Fruit fly (Drosophila melanogaster) whole organism, embryonic: ENCODE data around the gene Naa20A.
A peak's percentile ranks its signal among the peaks of the same experiment; 100 is the strongest.

Experiments used
- CG10565 ChIP-seq: fragments of 200-800 bp; sonication (Bioruptor generic); optimal IDR thresholded peaks from 3 replicates; lab custom pipeline; 2016; ENCODE audit warnings: missing biosample characterization, mild to moderate bottlenecking, missing genetic modification characterization
- CG11560 ChIP-seq: fragments of 200-800 bp; sonication (Bioruptor generic); IDR thresholded peaks from 3 replicates; pipeline ENCODE4 v1.3.6; 2022; ENCODE audit warnings: missing biosample characterization, missing genetic modification characterization
- CG11723 ChIP-seq: fragments of 200-800 bp; sonication (Bioruptor generic); optimal IDR thresholded peaks from 2 replicates; lab custom pipeline; 2017; ENCODE audit warnings: missing biosample characterization, mild to moderate bottlenecking, missing genetic modification characterization
- CG1233 ChIP-seq: fragments of 200-800 bp; sonication (Bioruptor generic); optimal IDR thresholded peaks from 4 replicates; lab custom pipeline; 2018; ENCODE audit warnings: missing biosample characterization, mild to moderate bottlenecking, missing genetic modification characterization
- CG13775 ChIP-seq: fragments of 200-800 bp; sonication (Bioruptor generic); optimal IDR thresholded peaks from 3 replicates; lab custom pipeline; 2017; ENCODE audit warnings: missing biosample characterization, mild to moderate bottlenecking, missing genetic modification characterization
- CG14050 ChIP-seq: fragments of 200-800 bp; sonication (Bioruptor generic); IDR thresholded peaks from 3 replicates; pipeline ENCODE4 v1.3.6; 2022; ENCODE audit warnings: missing biosample characterization, missing genetic modification characterization
- CG15011 ChIP-seq: fragments of 200-800 bp; sonication (Bioruptor generic); optimal IDR thresholded peaks from 3 replicates; lab custom pipeline; 2018; ENCODE audit warnings: missing biosample characterization, mild to moderate bottlenecking, missing genetic modification characterization
- CG18476 ChIP-seq: fragments of 200-800 bp; sonication (Bioruptor generic); optimal IDR thresholded peaks from 2 replicates; lab custom pipeline; 2016; ENCODE audit warnings: missing biosample characterization, mild to moderate bottlenecking, missing genetic modification characterization
- CG31224 ChIP-seq: fragments of 200-800 bp; sonication (Bioruptor generic); IDR thresholded peaks from 2 replicates; pipeline ENCODE4 v1.3.6; 2022; ENCODE audit warnings: missing biosample characterization, missing genetic modification characterization
- CG31388 ChIP-seq: fragments of 200-800 bp; sonication (Bioruptor generic); optimal IDR thresholded peaks from 2 replicates; lab custom pipeline; 2016; ENCODE audit warnings: missing biosample characterization, missing genetic modification characterization
- CG32767 ChIP-seq: fragments of 200-800 bp; sonication (Bioruptor generic); IDR thresholded peaks from 2 replicates; pipeline ENCODE4 v1.3.6; 2022; ENCODE audit warnings: missing biosample characterization, missing genetic modification characterization
- CG34422 ChIP-seq: fragments of 200-800 bp; sonication (Bioruptor generic); IDR thresholded peaks from 3 replicates; pipeline ENCODE4 v1.3.6; 2022; ENCODE audit warnings: missing biosample characterization, missing genetic modification characterization
- CG4404 ChIP-seq: fragments of 200-800 bp; sonication (Bioruptor generic); IDR thresholded peaks from 2 replicates; pipeline ENCODE4 v1.3.6; 2022; ENCODE audit warnings: missing biosample characterization, missing genetic modification characterization
- CG6765 ChIP-seq: fragments of 200-800 bp; sonication (Bioruptor generic); optimal IDR thresholded peaks from 3 replicates; lab custom pipeline; 2017; ENCODE audit warnings: missing biosample characterization, mild to moderate bottlenecking, missing genetic modification characterization
- CG9817 ChIP-seq: fragments of 200-800 bp; sonication (Bioruptor generic); optimal IDR thresholded peaks from 2 replicates; lab custom pipeline; 2018; ENCODE audit warnings: missing biosample characterization, mild to moderate bottlenecking, missing genetic modification characterization, moderate library complexity
- CG9876 ChIP-seq: fragments of 200-800 bp; sonication (Bioruptor generic); optimal IDR thresholded peaks from 2 replicates; lab custom pipeline; 2016; ENCODE audit warnings: missing biosample characterization, missing genetic modification characterization
- CoRest ChIP-seq: fragments of 200-800 bp; sonication (Bioruptor generic); optimal IDR thresholded peaks from 3 replicates; lab custom pipeline; 2018; ENCODE audit warnings: missing biosample characterization, mild to moderate bottlenecking, missing genetic modification characterization, moderate library complexity
- Dad ChIP-seq: fragments of 200-800 bp; sonication (Bioruptor generic); optimal IDR thresholded peaks from 3 replicates; lab custom pipeline; 2016; ENCODE audit warnings: missing biosample characterization, missing genetic modification characterization
- Doc2 ChIP-seq: fragments of 200-800 bp; sonication (Bioruptor generic); IDR thresholded peaks from 2 replicates; pipeline ENCODE4 v1.3.6; 2022; ENCODE audit warnings: missing biosample characterization, missing genetic modification characterization
- Dp ChIP-seq: fragments of 200-800 bp; sonication (Bioruptor generic); optimal IDR thresholded peaks from 2 replicates; lab custom pipeline; 2018; ENCODE audit warnings: missing biosample characterization, mild to moderate bottlenecking, missing genetic modification characterization, moderate library complexity
- E2f2 ChIP-seq: fragments of 200-800 bp; sonication (Bioruptor generic); IDR thresholded peaks from 2 replicates; pipeline ENCODE4 v1.3.6; 2022; ENCODE audit warnings: missing biosample characterization, missing genetic modification characterization
- Hmr ChIP-seq: fragments of 200-800 bp; sonication (Bioruptor generic); optimal IDR thresholded peaks from 3 replicates; lab custom pipeline; 2017; ENCODE audit warnings: mild to moderate bottlenecking, missing biosample characterization, missing genetic modification reagents, missing genetic modification characterization
- MESR4 ChIP-seq: fragments of 200-800 bp; sonication (Bioruptor generic); optimal IDR thresholded peaks from 2 replicates; lab custom pipeline; 2018; ENCODE audit warnings: missing biosample characterization, mild to moderate bottlenecking, missing genetic modification characterization, moderate library complexity
- Med ChIP-seq: fragments of 200-800 bp; sonication (Bioruptor generic); peaks from one replicate; lab custom pipeline; 2016; ENCODE audit warnings: missing biosample characterization, missing genetic modification characterization, mild to moderate bottlenecking, inconsistent platforms, moderate library complexity
- Mes4 ChIP-seq: fragments of 200-800 bp; sonication (Bioruptor generic); optimal IDR thresholded peaks from 2 replicates; lab custom pipeline; 2016; ENCODE audit warnings: missing biosample characterization, missing genetic modification characterization
- Opbp ChIP-seq: fragments of 200-800 bp; sonication (Bioruptor generic); IDR thresholded peaks from 3 replicates; pipeline ENCODE4 v1.3.6; 2022; ENCODE audit warnings: missing biosample characterization, missing genetic modification characterization; ENCODE audit not compliant: partially characterized antibody
- Trl ChIP-seq, 3 experiments: fragments of >200 bp in 2 of 3; fragments of 200-800 bp in 1 of 3; sonication (Bioruptor generic) in 1 of 3; optimal IDR thresholded peaks; 2 replicates in 1 of 3; 3 replicates in 2 of 3; lab custom pipeline; 2016 to 2017; ENCODE audit warnings: missing biosample characterization in 1 of 3, missing genetic modification characterization in 1 of 3
- abd-A ChIP-seq: fragments of 200-800 bp; sonication (Bioruptor generic); optimal IDR thresholded peaks from 3 replicates; lab custom pipeline; 2019; ENCODE audit warnings: missing biosample characterization, mild to moderate bottlenecking, missing genetic modification characterization, moderate library complexity
- az2 ChIP-seq: fragments of 200-800 bp; sonication (Bioruptor generic); optimal IDR thresholded peaks from 3 replicates; lab custom pipeline; 2016; ENCODE audit warnings: missing biosample characterization, missing genetic modification characterization
- cg ChIP-seq: fragments of 200-800 bp; sonication (Bioruptor generic); optimal IDR thresholded peaks from 3 replicates; lab custom pipeline; 2019; ENCODE audit warnings: missing biosample characterization, mild to moderate bottlenecking, missing genetic modification characterization, moderate library complexity
- chinmo ChIP-seq: fragments of 200-800 bp; sonication (Bioruptor generic); IDR thresholded peaks from 4 replicates; pipeline ENCODE4 v1.3.6; 2022; ENCODE audit warnings: missing biosample characterization, missing genetic modification characterization; ENCODE audit not compliant: partially characterized antibody
- chm ChIP-seq: fragments of 200-800 bp; sonication (Bioruptor generic); IDR thresholded peaks from 2 replicates; pipeline ENCODE4 v1.3.6; 2022; ENCODE audit warnings: missing biosample characterization, missing genetic modification characterization
- dati ChIP-seq: fragments of 200-800 bp; sonication (Bioruptor generic); IDR thresholded peaks from 2 replicates; pipeline ENCODE4 v1.3.6; 2022; ENCODE audit warnings: missing biosample characterization, missing genetic modification characterization
- dmrt99B ChIP-seq: fragments of 200-800 bp; sonication (Bioruptor generic); optimal IDR thresholded peaks from 2 replicates; lab custom pipeline; 2018; ENCODE audit warnings: missing biosample characterization, mild to moderate bottlenecking, missing genetic modification characterization, moderate library complexity
- en ChIP-seq: fragments of 200-800 bp; sonication (Bioruptor generic); optimal IDR thresholded peaks from 2 replicates; lab custom pipeline; 2016; ENCODE audit warnings: missing biosample characterization, missing genetic modification characterization
- ewg ChIP-seq: fragments of 200-800 bp; sonication (Bioruptor generic); optimal IDR thresholded peaks from 3 replicates; lab custom pipeline; 2017; ENCODE audit warnings: mild to moderate bottlenecking, missing biosample characterization, missing genetic modification reagents, missing genetic modification characterization
- fd102C ChIP-seq: fragments of 200-800 bp; sonication (Bioruptor generic); optimal IDR thresholded peaks from 2 replicates; lab custom pipeline; 2018; ENCODE audit warnings: missing biosample characterization, mild to moderate bottlenecking, missing genetic modification characterization, moderate library complexity
- gfzf ChIP-seq: fragments of 200-800 bp; sonication (Bioruptor generic); optimal IDR thresholded peaks from 2 replicates; lab custom pipeline; 2016; ENCODE audit warnings: missing biosample characterization, mild to moderate bottlenecking, missing genetic modification characterization, moderate library complexity
- hkb ChIP-seq, 2 experiments: fragments of 200-800 bp in 1 of 2; fragments of >200 bp in 1 of 2; sonication (Bioruptor generic) in 1 of 2; IDR thresholded peaks in 1 of 2; optimal IDR thresholded peaks in 1 of 2; 2 replicates each; pipeline versions ENCODE4 v1.3.6 to Lab custom; 2017 to 2022; ENCODE audit warnings: missing biosample characterization in 1 of 2, missing genetic modification characterization in 1 of 2
- ind ChIP-seq: fragments of 200-800 bp; sonication (Bioruptor generic); optimal IDR thresholded peaks from 3 replicates; lab custom pipeline; 2016; ENCODE audit warnings: missing biosample characterization, missing genetic modification characterization
- nau ChIP-seq: fragments of 200-800 bp; sonication (Bioruptor generic); optimal IDR thresholded peaks from 3 replicates; lab custom pipeline; 2017; ENCODE audit warnings: missing biosample characterization, mild to moderate bottlenecking, missing genetic modification characterization, missing genetic modification reagents
- nerfin-2 ChIP-seq: fragments of 200-800 bp; sonication (Bioruptor generic); IDR thresholded peaks from 2 replicates; pipeline ENCODE4 v1.3.6; 2022; ENCODE audit warnings: missing biosample characterization, missing genetic modification characterization; ENCODE audit not compliant: partially characterized antibody
- oc ChIP-seq: fragments of 200-800 bp; sonication (Bioruptor generic); optimal IDR thresholded peaks from 2 replicates; lab custom pipeline; 2018; ENCODE audit warnings: missing biosample characterization, mild to moderate bottlenecking, missing genetic modification characterization, moderate library complexity
- salm ChIP-seq: fragments of 200-800 bp; sonication (Bioruptor generic); optimal IDR thresholded peaks from 2 replicates; lab custom pipeline; 2018; ENCODE audit warnings: missing biosample characterization, mild to moderate bottlenecking, missing genetic modification characterization
- sens-2 ChIP-seq: fragments of 200-800 bp; sonication (Bioruptor generic); IDR thresholded peaks from 2 replicates; pipeline ENCODE4 v1.3.6; 2022; ENCODE audit warnings: missing biosample characterization, missing genetic modification characterization
- tll ChIP-seq, 2 experiments: fragments of 200-800 bp in 1 of 2; fragments of >200 bp in 1 of 2; sonication (Bioruptor generic) in 1 of 2; optimal IDR thresholded peaks; 2 replicates each; lab custom pipeline; 2017 to 2019; ENCODE audit warnings: missing biosample characterization in 2 of 2, missing genetic modification characterization in 2 of 2, mild to moderate bottlenecking in 1 of 2, moderate library complexity in 1 of 2
- tx ChIP-seq: fragments of 200-800 bp; sonication (Bioruptor generic); optimal IDR thresholded peaks from 2 replicates; lab custom pipeline; 2016; ENCODE audit warnings: missing biosample characterization, missing genetic modification characterization
- vvl ChIP-seq: fragments of 200-800 bp; sonication (Bioruptor generic); IDR thresholded peaks from 2 replicates; pipeline ENCODE4 v1.3.6; 2022; ENCODE audit warnings: missing biosample characterization, missing genetic modification characterization
- wor ChIP-seq: fragments of 200-800 bp; sonication (Bioruptor generic); IDR thresholded peaks from 2 replicates; pipeline ENCODE4 v1.3.6; 2022; ENCODE audit warnings: missing biosample characterization, missing genetic modification characterization
- zf30C ChIP-seq: fragments of 200-800 bp; sonication (Bioruptor generic); optimal IDR thresholded peaks from 3 replicates; lab custom pipeline; 2018; ENCODE audit warnings: missing biosample characterization, mild to moderate bottlenecking, missing genetic modification characterization

Naa20A gene

dm6 chrX:19622924-19623323 is at the start of gene Naa20A, which contains the start of gene MKP-4 (continued):
- peak; percentile 69; the same call in 1 of the 4 replicates for TF ChIP-seq chinmo (GFP tag; lab: Robert Waterston, UW)
- no peak for TF ChIP-seq CG4404 (GFP tag; lab: Robert Waterston, UW)
- no peak for TF ChIP-seq CG9817
- no peak for TF ChIP-seq tll (GFP tag; optimal IDR thresholded peaks at IDR 0.05; lab: Kevin White, UChicago)
- TF ChIP-seq Med (GFP tag; lab: Kevin White, UChicago): peak; percentile 87
- no peak for TF ChIP-seq az2 (GFP tag; lab: Kevin White, UChicago)
- TF ChIP-seq E2f2: peak; percentile 61; the same call in 1 of the 2 replicates
- no peak for TF ChIP-seq dati (GFP tag; lab: Robert Waterston, UW)
- no peak for TF ChIP-seq CG15011 (GFP tag; lab: Kevin White, UChicago)
- TF ChIP-seq salm (tag; lab: Kevin White, UChicago): no peak
- no peak for TF ChIP-seq CG11560
- TF ChIP-seq abd-A (tag; lab: Kevin White, UChicago): no peak
- no peak for TF ChIP-seq vvl (GFP tag; lab: Robert Waterston, UW)
- TF ChIP-seq CG18476 (GFP tag; lab: Kevin White, UChicago): no peak
- no peak for TF ChIP-seq CG10565 (GFP tag; lab: Kevin White, UChicago)
- peak; percentile 7 for TF ChIP-seq ewg (GFP tag; lab: Kevin White, UChicago)
- peak; percentile 49 for TF ChIP-seq Dp
- TF ChIP-seq chm (GFP tag; lab: Robert Waterston, UW): peak; percentile 37; the same call in 1 of the 2 replicates
- no peak for TF ChIP-seq sens-2 (GFP tag; lab: Robert Waterston, UW)
- no peak for TF ChIP-seq CG34422
- no peak for TF ChIP-seq CG13775
- TF ChIP-seq oc (tag; lab: Kevin White, UChicago): no peak
- TF ChIP-seq Trl (optimal IDR thresholded peaks at IDR 0.05; lab: Kevin White, UChicago): no peak
- TF ChIP-seq Trl (GFP tag; optimal IDR thresholded peaks at IDR 0.05; lab: Kevin White, UChicago): no peak
- TF ChIP-seq en: no peak
- peak; percentile 62 for TF ChIP-seq gfzf (GFP tag; lab: Kevin White, UChicago)
- TF ChIP-seq zf30C (GFP tag; lab: Kevin White, UChicago): no peak
- TF ChIP-seq wor (GFP tag; lab: Robert Waterston, UW): no peak
- no peak for TF ChIP-seq CG31388 (GFP tag; lab: Kevin White, UChicago)
- no peak for TF ChIP-seq nau (GFP tag; lab: Kevin White, UChicago)
- TF ChIP-seq fd102C (GFP tag; lab: Kevin White, UChicago): no peak
- no peak for TF ChIP-seq CG1233 (GFP tag; lab: Kevin White, UChicago)
- TF ChIP-seq Dad (GFP tag; lab: Kevin White, UChicago): no peak
- no peak for TF ChIP-seq CG32767 (GFP tag; lab: Robert Waterston, UW)
- TF ChIP-seq CoRest (tag; lab: Kevin White, UChicago): no peak
- no peak for TF ChIP-seq CG14050
- TF ChIP-seq dmrt99B (tag; lab: Kevin White, UChicago): no peak
- no peak for TF ChIP-seq Doc2
- no peak for TF ChIP-seq tx (GFP tag; lab: Kevin White, UChicago)
- TF ChIP-seq Hmr (GFP tag; lab: Kevin White, UChicago): no peak
- TF ChIP-seq MESR4 (GFP tag; lab: Kevin White, UChicago): peak; percentile 81
- TF ChIP-seq CG6765: no peak
- no peak for TF ChIP-seq ind (GFP tag; lab: Kevin White, UChicago)
- TF ChIP-seq hkb (optimal IDR thresholded peaks at IDR 0.05; lab: Kevin White, UChicago): no peak
- no peak for TF ChIP-seq hkb (GFP tag; IDR thresholded peaks at IDR 0.05; lab: Robert Waterston, UW)
- TF ChIP-seq Opbp (GFP tag; lab: Robert Waterston, UW): peak; percentile 76
- no peak for TF ChIP-seq CG11723
- TF ChIP-seq cg: no peak
- no peak for TF ChIP-seq Mes4 (GFP tag; lab: Kevin White, UChicago)
- no peak for TF ChIP-seq CG9876 (GFP tag; lab: Kevin White, UChicago)
- no peak for TF ChIP-seq CG31224 (GFP tag; lab: Robert Waterston, UW)
- TF ChIP-seq nerfin-2 (GFP tag; lab: Robert Waterston, UW): 0 out of 2 replicates have a peak, but pooled peaks have one; percentile 30
